Fruit fly (Drosophila melanogaster) whole organism, pupa: Measurements from ENCODE around the gene Cpr72Eb.

Experiments
- CG10348 ChIP-seq: fragments of 200-800 bp; sonication (Bioruptor generic); IDR thresholded peaks from 2 replicates; pipeline ENCODE4 v1.3.6; 2022; ENCODE audit warnings: missing biosample characterization, missing genetic modification characterization
- CG14655 ChIP-seq: fragments of 200-800 bp; sonication (Bioruptor generic); optimal IDR thresholded peaks from 3 replicates; lab custom pipeline; 2017; ENCODE audit warnings: mild to moderate bottlenecking, missing biosample characterization, missing genetic modification reagents, missing genetic modification characterization
- CG8159 ChIP-seq: fragments of 200-800 bp; sonication (Bioruptor generic); optimal IDR thresholded peaks from 3 replicates; lab custom pipeline; 2018; ENCODE audit warnings: missing biosample characterization, mild to moderate bottlenecking, missing genetic modification characterization, moderate library complexity
- CG8301 ChIP-seq: fragments of 200-800 bp; sonication (Bioruptor generic); optimal IDR thresholded peaks from 2 replicates; lab custom pipeline; 2018; ENCODE audit warnings: missing biosample characterization, mild to moderate bottlenecking, missing genetic modification characterization

- TF ChIP-seq CG14655 (GFP tag; lab: Kevin White, UChicago) (no peak), CG8159 (no peak), CG10348 (GFP tag; lab: Robert Waterston, UW) (no peak), CG8301 (no peak)
Measured at dm6 chr3L:16327776-16328175, 36.9 kb upstream of the Cpr72Eb start, which contains the start of gene CG13038.
